Worm (Caenorhabditis elegans) whole organism, late embryonic: ENCODE data around the gene K07E1.1.

Experiments used
- C08G9.2 ChIP-seq: sonication (generic microtip); optimal IDR thresholded peaks from 2 replicates; lab custom pipeline; 2016; ENCODE audit warnings: mild to moderate bottlenecking, missing genetic modification characterization, moderate library complexity, missing compliant biosample characterization
- K02D7.2 ChIP-seq: sonication (generic microtip); optimal IDR thresholded peaks from 2 replicates; lab custom pipeline; 2017; ENCODE audit warnings: mild to moderate bottlenecking, missing genetic modification characterization, missing compliant biosample characterization
- ama-1 ChIP-seq: fragments of 150-350 bp; optimal IDR thresholded peaks from 2 replicates; lab custom pipeline; 2014
- ceh-14 ChIP-seq: sonication (generic microtip); optimal IDR thresholded peaks from 2 replicates; lab custom pipeline; 2016; ENCODE audit warnings: missing genotype, missing genetic modification characterization, missing compliant biosample characterization
- ceh-18 ChIP-seq: sonication (generic microtip); optimal IDR thresholded peaks from 2 replicates; lab custom pipeline; 2016; ENCODE audit warnings: missing genetic modification characterization, missing compliant biosample characterization
- ceh-2 ChIP-seq: sonication (generic microtip); optimal IDR thresholded peaks from 2 replicates; lab custom pipeline; 2016; ENCODE audit warnings: missing genotype, missing genetic modification characterization, missing compliant biosample characterization
- ceh-22 ChIP-seq: sonication (generic microtip); optimal IDR thresholded peaks from 2 replicates; lab custom pipeline; 2017; ENCODE audit warnings: missing biosample characterization, missing genetic modification characterization
- ceh-31 ChIP-seq: sonication (generic microtip); optimal IDR thresholded peaks from 2 replicates; lab custom pipeline; 2016; ENCODE audit warnings: missing genetic modification characterization, missing compliant biosample characterization
- ceh-6 ChIP-seq: fragments of 200-800 bp; sonication (Bioruptor generic); optimal IDR thresholded peaks from 2 replicates; lab custom pipeline; 2018; ENCODE audit warnings: mild to moderate bottlenecking, missing genetic modification characterization, missing compliant biosample characterization
- ceh-9 ChIP-seq: sonication (generic microtip); optimal IDR thresholded peaks from 2 replicates; lab custom pipeline; 2016; ENCODE audit warnings: mild to moderate bottlenecking, missing genetic modification characterization, inconsistent platforms, missing compliant biosample characterization
- che-1 ChIP-seq: sonication (generic microtip); optimal IDR thresholded peaks from 2 replicates; lab custom pipeline; 2016; ENCODE audit warnings: mild to moderate bottlenecking, missing genetic modification characterization, missing compliant biosample characterization
- dmd-4 ChIP-seq: sonication (generic microtip); optimal IDR thresholded peaks from 2 replicates; lab custom pipeline; 2016; ENCODE audit warnings: borderline replicate concordance, missing genetic modification characterization, missing compliant biosample characterization
- elt-2 ChIP-seq: sonication (generic microtip); optimal IDR thresholded peaks from 2 replicates; lab custom pipeline; 2016; ENCODE audit warnings: missing genetic modification reagents, missing genetic modification characterization, missing compliant biosample characterization
- elt-4 ChIP-seq: sonication (generic microtip); optimal IDR thresholded peaks from 2 replicates; lab custom pipeline; 2016; ENCODE audit warnings: missing genetic modification characterization, missing compliant biosample characterization
- fkh-10 ChIP-seq: fragments of 150-350 bp; optimal IDR thresholded peaks from 2 replicates; lab custom pipeline; 2014; ENCODE audit warnings: missing biosample characterization, missing genetic modification reagents, missing genetic modification characterization
- gmeb-2 ChIP-seq: sonication (generic microtip); optimal IDR thresholded peaks from 2 replicates; lab custom pipeline; 2016; ENCODE audit warnings: missing genetic modification characterization, inconsistent platforms, missing compliant biosample characterization
- hlh-15 ChIP-seq: sonication (generic microtip); optimal IDR thresholded peaks from 2 replicates; lab custom pipeline; 2016; ENCODE audit warnings: missing genetic modification characterization, missing compliant biosample characterization
- mec-3 ChIP-seq: sonication (generic microtip); optimal IDR thresholded peaks from 2 replicates; lab custom pipeline; 2016; ENCODE audit warnings: borderline replicate concordance, missing genetic modification characterization, missing compliant biosample characterization
- nfya-1 ChIP-seq: sonication (generic microtip); optimal IDR thresholded peaks from 2 replicates; lab custom pipeline; 2017; ENCODE audit warnings: missing genetic modification characterization, mild to moderate bottlenecking, missing compliant biosample characterization, antibody characterized with exemption, moderate library complexity
- nhr-11 ChIP-seq: fragments of 150-350 bp; optimal IDR thresholded peaks from 2 replicates; lab custom pipeline; 2014; ENCODE audit warnings: missing biosample characterization, missing genetic modification characterization
- npax-4 ChIP-seq: sonication (generic microtip); optimal IDR thresholded peaks from 2 replicates; lab custom pipeline; 2016; ENCODE audit warnings: missing genetic modification characterization, missing compliant biosample characterization
- pax-1 ChIP-seq: fragments of 150-350 bp; optimal IDR thresholded peaks from 2 replicates; lab custom pipeline; 2014; ENCODE audit warnings: missing biosample characterization, missing genetic modification characterization
- pha-2 ChIP-seq: sonication (generic microtip); optimal IDR thresholded peaks from 2 replicates; lab custom pipeline; 2017; ENCODE audit warnings: mild to moderate bottlenecking, missing genetic modification characterization, missing compliant biosample characterization
- pros-1 ChIP-seq: fragments of 150-350 bp; optimal IDR thresholded peaks from 2 replicates; lab custom pipeline; 2014; ENCODE audit warnings: missing biosample characterization, missing genetic modification reagents, missing genetic modification characterization
- ref-2 ChIP-seq: sonication (generic microtip); optimal IDR thresholded peaks from 2 replicates; lab custom pipeline; 2016; ENCODE audit warnings: missing genetic modification characterization, missing compliant biosample characterization
- rnt-1 ChIP-seq: sonication (generic microtip); optimal IDR thresholded peaks from 2 replicates; lab custom pipeline; 2016; ENCODE audit warnings: missing genetic modification characterization, missing compliant biosample characterization
- sox-2 ChIP-seq: fragments of 200-800 bp; sonication (Bioruptor generic); IDR thresholded peaks from 2 replicates; pipeline ENCODE4 v1.3.6; 2022; ENCODE audit warnings: missing genetic modification reagents, missing genetic modification characterization, missing compliant biosample characterization
- tbx-2 ChIP-seq: sonication (generic microtip); optimal IDR thresholded peaks from 2 replicates; lab custom pipeline; 2016; ENCODE audit warnings: missing genetic modification characterization, missing compliant biosample characterization
- tbx-7 ChIP-seq: sonication (generic microtip); optimal IDR thresholded peaks from 2 replicates; lab custom pipeline; 2016; ENCODE audit warnings: missing genotype, missing genetic modification characterization, missing compliant biosample characterization
- ttx-3 ChIP-seq: sonication (generic microtip); optimal IDR thresholded peaks from 2 replicates; lab custom pipeline; 2016; ENCODE audit warnings: missing genetic modification reagents, missing genetic modification characterization, missing compliant biosample characterization
- unc-42 ChIP-seq: sonication (generic microtip); optimal IDR thresholded peaks from 2 replicates; lab custom pipeline; 2016; ENCODE audit warnings: missing genotype, missing genetic modification characterization, missing compliant biosample characterization
- unc-55 ChIP-seq: sonication (generic microtip); optimal IDR thresholded peaks from 2 replicates; lab custom pipeline; 2017; ENCODE audit warnings: missing biosample characterization, missing genetic modification reagents, missing genetic modification characterization
- unc-86 ChIP-seq: sonication (generic microtip); optimal IDR thresholded peaks from 2 replicates; lab custom pipeline; 2016; ENCODE audit warnings: missing genetic modification characterization, missing compliant biosample characterization

K07E1.1 gene

ce11 chrII:4579920-4580474, 29.1 kb downstream of the K07E1.1 start:
- TF ChIP-seq ceh-18 (tag; lab: Kevin White, UChicago) (no peak), tbx-2 (tag; lab: Kevin White, UChicago) (peak; percentile 32), nfya-1 (tag; lab: Kevin White, UChicago) (peak; percentile 4), nhr-11 (no peak), ama-1 (lab: Kevin White, UChicago) (no peak), ceh-22 (tag; lab: Kevin White, UChicago) (peak; percentile 42)
- TF ChIP-seq, all 69 proteins: peak for 3

ce11 chrII:4581090-4581489, 30.2 kb downstream of the K07E1.1 start:
- TF ChIP-seq ttx-3 (tag; lab: Kevin White, UChicago), result no peak
- no peak for TF ChIP-seq tbx-2 (tag; lab: Kevin White, UChicago)
- TF ChIP-seq unc-55 (GFP tag; lab: Kevin White, UChicago), result peak; percentile 30
- TF ChIP-seq, all 69 proteins: peak for 1

ce11 chrII:4583203-4583912, 32.5 kb downstream of the K07E1.1 start:
- TF ChIP-seq unc-55 (GFP tag; lab: Kevin White, UChicago) (peak; percentile 3), ceh-6 (GFP tag; lab: Kevin White, UChicago) (no peak), ama-1 (lab: Kevin White, UChicago) (peak; percentile 16), tbx-7 (tag; lab: Kevin White, UChicago) (no peak)
- TF ChIP-seq, all 69 proteins: peak for 2

ce11 chrII:4584313-4584712, 33.4 kb downstream of the K07E1.1 start:
- peak; percentile 90 for TF ChIP-seq elt-2 (tag; lab: Kevin White, UChicago)
- peak; percentile 46 for TF ChIP-seq ceh-31 (tag; lab: Kevin White, UChicago)
- TF ChIP-seq fkh-10, result no peak
- peak; percentile 97 for TF ChIP-seq unc-42

ce11 chrII:4585327-4585726, 34.4 kb downstream of the K07E1.1 start:
- TF ChIP-seq ceh-6 (GFP tag; lab: Kevin White, UChicago), result peak; percentile 12
- TF ChIP-seq sox-2, result peak; percentile 51; the same call in 1 of the 2 replicates
- TF ChIP-seq unc-86 (tag; lab: Kevin White, UChicago), result no peak

ce11 chrII:4590086-4590485, 39.2 kb downstream of the K07E1.1 start:
- no peak for TF ChIP-seq ceh-9 (tag; lab: Kevin White, UChicago)
- TF ChIP-seq nhr-11, result no peak
- no peak for TF ChIP-seq npax-4 (tag; lab: Kevin White, UChicago)
- TF ChIP-seq ceh-2 (tag; lab: Kevin White, UChicago), result no peak
- TF ChIP-seq sox-2, result no peak
- TF ChIP-seq pros-1 (tag; lab: Kevin White, UChicago), result no peak
- TF ChIP-seq che-1 (tag; lab: Kevin White, UChicago), result no peak
- no peak for TF ChIP-seq ceh-14 (tag; lab: Kevin White, UChicago)

ce11 chrII:4590660-4591059, 39.8 kb downstream of the K07E1.1 start:
- TF ChIP-seq ceh-31 (tag; lab: Kevin White, UChicago), result no peak
- no peak for TF ChIP-seq pha-2 (tag; lab: Kevin White, UChicago)
- peak; percentile 18 for TF ChIP-seq dmd-4 (tag; lab: Kevin White, UChicago)
- TF ChIP-seq rnt-1 (tag; lab: Kevin White, UChicago), result peak; percentile 10

ce11 chrII:4597441-4597840, 46.6 kb downstream of the K07E1.1 start:
- TF ChIP-seq elt-4 (no peak), hlh-15 (tag; lab: Kevin White, UChicago) (no peak), pax-1 (no peak), dmd-4 (tag; lab: Kevin White, UChicago) (no peak), nhr-11 (no peak), C08G9.2 (tag; lab: Kevin White, UChicago) (no peak), K02D7.2 (tag; lab: Kevin White, UChicago) (no peak), ceh-9 (tag; lab: Kevin White, UChicago) (no peak), ceh-6 (GFP tag; lab: Kevin White, UChicago) (no peak), ceh-2 (tag; lab: Kevin White, UChicago) (no peak), ceh-14 (tag; lab: Kevin White, UChicago) (no peak), gmeb-2 (tag; lab: Kevin White, UChicago) (no peak), mec-3 (tag; lab: Kevin White, UChicago) (no peak), che-1 (tag; lab: Kevin White, UChicago) (no peak), pros-1 (tag; lab: Kevin White, UChicago) (no peak), ceh-22 (tag; lab: Kevin White, UChicago) (no peak), ref-2 (tag; lab: Kevin White, UChicago) (no peak)
